Worm (Caenorhabditis elegans) whole organism, L1 larva: ENCODE measurements around the gene paic-1.
A peak's percentile ranks its signal among the peaks of the same experiment; 100 is the strongest.

Experiments used
- blmp-1 ChIP-seq: fragments of 150-350 bp; optimal IDR thresholded peaks from 2 replicates; lab custom pipeline; 2014; ENCODE audit warnings: missing biosample characterization, missing genetic modification characterization
- ceh-90 ChIP-seq: sonication (generic microtip); optimal IDR thresholded peaks from 2 replicates; lab custom pipeline; 2016; ENCODE audit warnings: missing genetic modification characterization, missing compliant biosample characterization
- lir-3 ChIP-seq: sonication (generic microtip); optimal IDR thresholded peaks from 2 replicates; lab custom pipeline; 2016; ENCODE audit warnings: mild to moderate bottlenecking, missing genetic modification characterization, moderate library complexity, missing compliant biosample characterization; ENCODE audit not compliant: poor library complexity
- lsy-2 ChIP-seq, 2 experiments: fragments of 150-350 bp; optimal IDR thresholded peaks; 2 replicates each; lab custom pipeline; 2014; ENCODE audit warnings: missing biosample characterization in 2 of 2, missing genetic modification characterization in 2 of 2
- nhr-77 ChIP-seq: fragments of 150-350 bp; optimal IDR thresholded peaks from 2 replicates; lab custom pipeline; 2014; ENCODE audit warnings: missing biosample characterization, missing genetic modification characterization
- pqm-1 ChIP-seq: sonication (generic microtip); optimal IDR thresholded peaks from 3 replicates; lab custom pipeline; 2017; ENCODE audit warnings: missing biosample characterization, missing genetic modification characterization
- tbx-2 ChIP-seq: sonication (generic microtip); optimal IDR thresholded peaks from 2 replicates; lab custom pipeline; 2016; ENCODE audit warnings: missing genetic modification characterization, missing compliant biosample characterization

- TF ChIP-seq blmp-1 (tag; lab: Kevin White, UChicago) (peak; percentile 30), ceh-90 (no peak), tbx-2 (tag; lab: Kevin White, UChicago) (peak; percentile 1), pqm-1 (no peak), lir-3 (tag; lab: Kevin White, UChicago) (no peak), lsy-2 (tag; optimal IDR thresholded peaks at IDR 0.05; lab: Kevin White, UChicago) (peak; percentile 48), nhr-77 (no peak)
Observed at ce11 chrII:4322871-4323270, 49.5 kb downstream of the paic-1 start, which contains the start of gene H20J04.6.
